Worm (Caenorhabditis elegans) whole organism, L4/young adult: ENCODE data around the gene R03H10.1.

Experiments
- W03F9.2 ChIP-seq: fragments of 150-350 bp; optimal IDR thresholded peaks from 2 replicates; lab custom pipeline; 2014; ENCODE audit warnings: missing biosample characterization, missing genetic modification characterization
- dao-5 ChIP-seq: sonication (generic microtip); optimal IDR thresholded peaks from 2 replicates; lab custom pipeline; 2016; ENCODE audit warnings: missing genotype, missing genetic modification characterization, moderate library complexity, missing compliant biosample characterization
- him-1 ChIP-seq: sonication (generic microtip); optimal IDR thresholded peaks from 2 replicates; lab custom pipeline; 2016; ENCODE audit warnings: missing genotype, missing genetic modification reagents, missing genetic modification characterization, missing compliant biosample characterization

Gene R03H10.1

DNA sequence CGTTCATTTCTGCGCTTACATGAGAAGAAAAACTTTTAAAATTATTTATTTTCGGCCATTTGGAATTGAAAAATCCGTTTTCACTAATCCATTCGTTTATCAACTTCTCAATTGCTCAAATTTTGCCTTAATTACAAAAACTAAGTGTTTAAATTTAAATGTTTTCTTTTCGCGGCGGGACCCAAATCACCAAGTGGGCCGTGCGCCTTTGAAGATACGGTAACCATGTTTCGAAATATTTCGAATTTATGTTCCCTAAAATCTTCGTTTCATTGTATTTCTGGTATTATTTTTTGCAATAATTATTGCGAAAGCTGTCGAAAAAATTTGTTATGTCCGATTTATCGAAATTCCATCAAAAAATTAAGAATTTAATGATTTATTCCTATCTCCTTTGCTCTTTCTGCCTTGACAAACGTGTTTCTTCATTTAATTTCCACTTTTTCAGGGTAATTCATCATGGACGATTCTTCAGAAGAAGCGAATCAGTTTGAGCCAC lies 46.6 kb downstream of the R03H10.1 start, which contains the start of gene C16A11.4:
Gene C16A11.4, plus strand, starts transcription at position 449 of the 499 bp plus-strand sequence.
- TF ChIP-seq dao-5 (tag; lab: Kevin White, UChicago) = no peak

- TF ChIP-seq him-1 (tag; lab: Kevin White, UChicago) = no peak
- no peak for TF ChIP-seq dao-5 (tag; lab: Kevin White, UChicago)
These were observed 48.2 kb downstream of the R03H10.1 start for ce11 chrII:4228112-4228770.

ce11 chrII:4229106-4229708 lies 49.2 kb downstream of the R03H10.1 start, which contains the start of gene C16A11.3:
TSS of gene C16A11.3 (plus strand) at chrII:4229545.
- TF ChIP-seq dao-5 (tag; lab: Kevin White, UChicago) (no peak), him-1 (tag; lab: Kevin White, UChicago) (no peak), W03F9.2 (no peak)

DNA sequence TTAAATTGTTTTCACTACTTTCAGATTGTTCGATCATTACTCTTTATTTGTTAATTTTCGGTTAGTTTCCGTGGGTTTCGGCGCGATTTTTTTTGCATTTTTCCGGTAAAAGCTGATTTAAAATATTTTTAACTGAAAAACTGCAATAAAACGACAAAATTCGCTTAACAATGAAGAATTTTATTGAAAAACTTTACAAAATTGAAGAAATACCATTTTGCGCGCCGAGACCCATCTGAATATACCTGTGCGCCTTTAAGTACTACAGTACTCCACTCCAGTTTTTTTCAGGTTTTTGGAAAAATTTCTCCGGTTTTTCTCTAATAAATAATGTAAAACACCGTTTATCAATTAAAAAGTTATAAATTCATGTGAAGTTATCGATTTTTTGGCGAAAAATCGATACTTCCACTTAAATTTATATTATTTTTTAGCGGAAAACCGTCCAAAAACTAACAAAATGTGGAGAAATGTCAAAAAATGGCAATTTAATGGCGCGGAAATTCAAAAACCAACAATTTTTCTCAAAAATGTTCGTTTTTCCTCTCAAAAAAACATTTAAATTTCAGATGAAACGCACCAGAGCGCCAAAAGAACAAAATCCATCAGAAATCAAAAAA lies 50.9 kb downstream of the R03H10.1 start, which contains the start of gene C16A11.10:
Gene C16A11.10, plus strand, starts transcription at position 570 of the 620 bp plus-strand sequence.
- TF ChIP-seq him-1 (tag; lab: Kevin White, UChicago) (no peak), dao-5 (tag; lab: Kevin White, UChicago) (no peak), W03F9.2 (no peak)
